Worm (Caenorhabditis elegans): ENCODE data around the gene smap-1.
"Not testable (repeated sequence)": the region's sequence is repeated elsewhere in the genome, so short reads cannot be mapped to it uniquely, and the experiment has no call there.

DNA sequence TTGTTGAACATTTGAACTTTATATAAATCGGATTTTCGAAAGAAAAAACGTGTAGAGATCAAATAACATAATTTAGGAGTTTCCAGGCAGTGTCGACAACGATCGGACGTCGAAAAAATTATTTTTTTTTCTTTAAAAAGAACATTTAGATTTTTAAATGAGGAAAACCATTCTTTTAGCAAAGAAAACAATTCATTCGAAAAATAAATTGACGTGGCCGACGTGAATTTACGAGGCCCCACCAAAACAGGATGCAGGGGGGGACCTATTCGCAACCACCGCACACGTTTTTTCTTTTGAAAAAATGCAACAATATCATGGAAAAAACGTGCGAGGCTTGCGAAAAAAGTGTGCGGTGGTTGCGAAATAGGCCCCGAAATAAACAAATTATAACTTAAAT lies 10.5 kb upstream of the smap-1 start, which contains the start of gene enu-3.6:
- TF ChIP-seq ztf-11 (tag; optimal IDR thresholded peaks at IDR 0.05); ZK546.5 (tag; optimal IDR thresholded peaks at IDR 0.05); ztf-4 (tag; optimal IDR thresholded peaks at IDR 0.05); unc-62 (GFP tag; optimal IDR thresholded peaks at IDR 0.05); nfya-1 (tag; optimal IDR thresholded peaks at IDR 0.05; ENCODE audit: insufficient read depth); ceh-82 (tag; optimal IDR thresholded peaks at IDR 0.05); unc-39 (tag; optimal IDR thresholded peaks at IDR 0.05); nhr-28 (tag; optimal IDR thresholded peaks at IDR 0.05); nhr-25 (tag; optimal IDR thresholded peaks at IDR 0.05); nhr-237 (tag; optimal IDR thresholded peaks at IDR 0.05); fkh-2 (tag; optimal IDR thresholded peaks at IDR 0.05); pqm-1 (tag; optimal IDR thresholded peaks at IDR 0.05); ama-1 (optimal IDR thresholded peaks at IDR 0.05): not testable (repeated sequence)

All from whole organism, L3 larva.